Worm (Caenorhabditis elegans): ENCODE measurements around the gene srt-73.

Gene srt-73

ce11 chrIV:7850329-7850728, 28.8 kb upstream of the srt-73 start:
- no peak for TF ChIP-seq rcor-1 (GFP tag; IDR thresholded peaks at IDR 0.05)

ce11 chrIV:7851291-7851690, 27.8 kb upstream of the srt-73 start:
- TF ChIP-seq B0035.1 (tag; optimal IDR thresholded peaks at IDR 0.05): no peak
- no peak for TF ChIP-seq madf-3 (GFP tag; IDR thresholded peaks at IDR 0.05)
- no peak for TF ChIP-seq bed-2 (GFP tag; IDR thresholded peaks at IDR 0.05)
- no peak for TF ChIP-seq ztf-25 (GFP tag; IDR thresholded peaks at IDR 0.05)
- no peak for TF ChIP-seq snpc-1.3 (tag; optimal IDR thresholded peaks at IDR 0.05; ENCODE audit: insufficient read depth)
- no peak for TF ChIP-seq chd-7 (tag; optimal IDR thresholded peaks at IDR 0.05)
- no peak for TF ChIP-seq attf-3 (GFP tag; conservative IDR thresholded peaks at IDR 0.05)
- no peak for TF ChIP-seq rpc-1 (optimal IDR thresholded peaks at IDR 0.05)
- no peak for TF ChIP-seq rpc-1 (tag; optimal IDR thresholded peaks at IDR 0.05)
- no peak for TF ChIP-seq snpc-3.4 (tag; optimal IDR thresholded peaks at IDR 0.05)
- TF ChIP-seq nfyb-1 (GFP tag; IDR thresholded peaks at IDR 0.05): no peak
- TF ChIP-seq gei-17 (GFP tag; optimal IDR thresholded peaks at IDR 0.05): no peak
- no peak for TF ChIP-seq ceh-100 (GFP tag; IDR thresholded peaks at IDR 0.05)
- TF ChIP-seq mcd-1 (GFP tag; IDR thresholded peaks at IDR 0.05): no peak

ce11 chrIV:7868607-7869006, 10.5 kb upstream of the srt-73 start, which contains the start of gene flp-10:
flp-10 (plus strand) TSS chrIV:7868907.
- no peak for TF ChIP-seq sptf-2 (GFP tag; optimal IDR thresholded peaks at IDR 0.05)
- TF ChIP-seq snpc-3.4 (tag; optimal IDR thresholded peaks at IDR 0.05): no peak
- TF ChIP-seq ceh-79 (tag; optimal IDR thresholded peaks at IDR 0.05): no peak
- TF ChIP-seq aptf-3 (GFP tag; IDR thresholded peaks at IDR 0.05): no peak
- no peak for TF ChIP-seq ceh-58 (GFP tag; IDR thresholded peaks at IDR 0.05)
- TF ChIP-seq B0019.2 (GFP tag; conservative IDR thresholded peaks at IDR 0.05): no peak
- no peak for TF ChIP-seq rec-8 (tag; optimal IDR thresholded peaks at IDR 0.05)
- no peak for TF ChIP-seq attf-6 (GFP tag; IDR thresholded peaks at IDR 0.05)
- TF ChIP-seq F49E8.2 (tag; optimal IDR thresholded peaks at IDR 0.05; ENCODE audit: insufficient read depth): no peak
- TF ChIP-seq F52B5.7 (tag; optimal IDR thresholded peaks at IDR 0.05): no peak

- TF ChIP-seq hrde-1 (tag; optimal IDR thresholded peaks at IDR 0.05; ENCODE audit: borderline replicate concordance): no peak
- no peak for TF ChIP-seq Y79H2A.3 (GFP tag; conservative IDR thresholded peaks at IDR 0.05)
- no peak for TF ChIP-seq F55B11.4 (tag; optimal IDR thresholded peaks at IDR 0.05; ENCODE audit: borderline replicate concordance, insufficient read depth)
- no peak for TF ChIP-seq ztf-25 (GFP tag; IDR thresholded peaks at IDR 0.05)
- no peak for TF ChIP-seq snpc-4 (GFP tag; optimal IDR thresholded peaks at IDR 0.05)
- no peak for TF ChIP-seq snpc-4 (tag; optimal IDR thresholded peaks at IDR 0.05)
These were observed 8.7 kb upstream of the srt-73 start, which contains the start of gene T06C10.3 for ce11 chrIV:7870451-7870850. T06C10.3 (plus strand) TSS chrIV:7870751.

ce11 chrIV:7877255-7877654, 1.9 kb upstream of the srt-73 start:
- TF ChIP-seq athp-1 (tag; optimal IDR thresholded peaks at IDR 0.05) (no peak), nfyb-1 (GFP tag; IDR thresholded peaks at IDR 0.05) (no peak), tbx-9 (tag; optimal IDR thresholded peaks at IDR 0.05; ENCODE audit: borderline replicate concordance) (no peak), aptf-3 (GFP tag; IDR thresholded peaks at IDR 0.05) (no peak), F52B5.7 (tag; optimal IDR thresholded peaks at IDR 0.05) (no peak), let-526 (GFP tag; IDR thresholded peaks at IDR 0.05) (no peak), Y95B8A.8 (GFP tag; IDR thresholded peaks at IDR 0.05) (no peak), sdz-38 (tag; optimal IDR thresholded peaks at IDR 0.05) (no peak), K11D2.4 (GFP tag; IDR thresholded peaks at IDR 0.05) (no peak), bed-2 (GFP tag; IDR thresholded peaks at IDR 0.05) (no peak), F22D6.2 (tag; optimal IDR thresholded peaks at IDR 0.05) (no peak), ceh-27 (GFP tag; optimal IDR thresholded peaks at IDR 0.05) (no peak), D2030.7 (GFP tag; IDR thresholded peaks at IDR 0.05) (no peak), dpff-1 (tag; optimal IDR thresholded peaks at IDR 0.05) (no peak), egl-18 (GFP tag; IDR thresholded peaks at IDR 0.05) (no peak), attf-6 (GFP tag; IDR thresholded peaks at IDR 0.05) (no peak), nfya-1 (tag; optimal IDR thresholded peaks at IDR 0.05; ENCODE audit: borderline replicate concordance, insufficient read depth) (no peak), F10E7.11 (tag; optimal IDR thresholded peaks at IDR 0.05) (no peak)
